Worm (Caenorhabditis elegans) whole organism, L3 larva: ENCODE data around the gene bath-23.

Experiments used
- jun-1 ChIP-seq: fragments of 150-350 bp; optimal IDR thresholded peaks from 2 replicates; lab custom pipeline; 2014; ENCODE audit warnings: missing biosample characterization, missing genetic modification reagents, missing genetic modification characterization
- nhr-25 ChIP-seq: sonication (generic microtip); optimal IDR thresholded peaks from 2 replicates; lab custom pipeline; 2017; ENCODE audit warnings: missing biosample characterization, missing genetic modification characterization

- TF ChIP-seq nhr-25 (tag; lab: Kevin White, UChicago): no peak
- no peak for TF ChIP-seq jun-1 (tag; lab: Kevin White, UChicago)
These were observed at the start of gene bath-23 for ce11 chrII:3371010-3371409.
